Fruit fly (Drosophila melanogaster) whole organism, wandering third instar larva: Measurements from ENCODE around the gene Rab9Fa.

Experiments
- Abd-B ChIP-seq: fragments of >200 bp; optimal IDR thresholded peaks from 2 replicates; lab custom pipeline; 2017; ENCODE audit warnings: missing biosample characterization, missing genetic modification characterization
- CG32264 ChIP-seq: fragments of 200-800 bp; sonication (Bioruptor generic); optimal IDR thresholded peaks from 2 replicates; lab custom pipeline; 2016; ENCODE audit warnings: missing biosample characterization, missing genetic modification characterization
- CG9705 ChIP-seq: fragments of 200-800 bp; sonication (Bioruptor generic); optimal IDR thresholded peaks from 2 replicates; lab custom pipeline; 2018; ENCODE audit warnings: missing biosample characterization, mild to moderate bottlenecking, missing genetic modification characterization
- CrebA ChIP-seq: fragments of 200-800 bp; sonication (Bioruptor generic); optimal IDR thresholded peaks from 2 replicates; lab custom pipeline; 2016; ENCODE audit warnings: missing biosample characterization, mild to moderate bottlenecking, missing genetic modification characterization, borderline replicate concordance
- Dfd ChIP-seq: fragments of >200 bp; optimal IDR thresholded peaks from 2 replicates; lab custom pipeline; 2017; ENCODE audit warnings: missing biosample characterization, missing genetic modification characterization
- Dif ChIP-seq: fragments of 200-275, 200-300 bp; sonication (Bioruptor generic); optimal IDR thresholded peaks from 2 replicates; lab custom pipeline; 2018; ENCODE audit warnings: missing biosample characterization, missing genetic modification characterization; ENCODE audit not compliant: partially characterized antibody
- GATAd ChIP-seq: sonication (Bioruptor generic); optimal IDR thresholded peaks from 2 replicates; lab custom pipeline; 2016; ENCODE audit warnings: missing biosample characterization, missing genetic modification characterization
- HLH106 ChIP-seq: fragments of 200-800 bp; optimal IDR thresholded peaks from 3 replicates; lab custom pipeline; 2019; ENCODE audit warnings: missing biosample characterization, mild to moderate bottlenecking, missing genetic modification characterization, moderate library complexity
- Hr83 ChIP-seq: fragments of 200-300 bp; sonication (Bioruptor generic); optimal IDR thresholded peaks from 2 replicates; lab custom pipeline; 2016; ENCODE audit warnings: missing biosample characterization, mild to moderate bottlenecking, missing genetic modification characterization, moderate library complexity; ENCODE audit not compliant: poor library complexity, severe bottlenecking
- Jra ChIP-seq: sonication (Bioruptor generic); optimal IDR thresholded peaks from 2 replicates; lab custom pipeline; 2016; ENCODE audit warnings: missing biosample characterization, missing genetic modification characterization
- Mio ChIP-seq: sonication (Bioruptor generic); optimal IDR thresholded peaks from 2 replicates; lab custom pipeline; 2016; ENCODE audit warnings: missing biosample characterization, missing genetic modification characterization
- N ChIP-seq: fragments of >200 bp; optimal IDR thresholded peaks from 2 replicates; lab custom pipeline; 2018; ENCODE audit warnings: missing biosample characterization, missing external identifiers, missing genetic modification characterization
- Sp1 ChIP-seq: fragments of 200-800 bp; sonication (Bioruptor generic); optimal IDR thresholded peaks from 3 replicates; lab custom pipeline; 2019; ENCODE audit warnings: missing biosample characterization, mild to moderate bottlenecking, missing genetic modification characterization, moderate library complexity
- Vsx2 ChIP-seq: fragments of 200-300, 225-300 bp; sonication (Bioruptor generic); optimal IDR thresholded peaks from 2 replicates; lab custom pipeline; 2018; ENCODE audit warnings: missing biosample characterization, missing genetic modification characterization; ENCODE audit not compliant: partially characterized antibody
- br ChIP-seq: fragments of 200-800 bp; sonication (Bioruptor generic); optimal IDR thresholded peaks from 2 replicates; lab custom pipeline; 2016; ENCODE audit warnings: missing biosample characterization, missing genetic modification characterization
- dmrt93B ChIP-seq: fragments of 200-800 bp; sonication (Bioruptor generic); optimal IDR thresholded peaks from 2 replicates; lab custom pipeline; 2018; ENCODE audit warnings: missing biosample characterization, mild to moderate bottlenecking, missing genetic modification characterization
- dsf ChIP-seq: sonication (Bioruptor generic); optimal IDR thresholded peaks from 2 replicates; lab custom pipeline; 2016; ENCODE audit warnings: missing biosample characterization, missing genetic modification characterization, borderline replicate concordance
- ey ChIP-seq: fragments of 200-800 bp; sonication (Bioruptor generic); optimal IDR thresholded peaks from 2 replicates; lab custom pipeline; 2016; ENCODE audit warnings: missing biosample characterization, missing genetic modification characterization
- foxo ChIP-seq, 2 experiments: fragments of 200-800 bp; sonication (Bioruptor generic); optimal IDR thresholded peaks; 2 replicates in 1 of 2; 3 replicates in 1 of 2; lab custom pipeline; 2016 to 2017; ENCODE audit warnings: missing biosample characterization in 2 of 2, missing genetic modification characterization in 2 of 2
- h ChIP-seq: fragments of 200-800 bp; sonication (Bioruptor generic); optimal IDR thresholded peaks from 3 replicates; lab custom pipeline; 2016; ENCODE audit warnings: missing biosample characterization, mild to moderate bottlenecking, missing genetic modification characterization
- jim ChIP-seq: fragments of 175-275, 200-325 bp; sonication (Bioruptor generic); optimal IDR thresholded peaks from 2 replicates; lab custom pipeline; 2016; ENCODE audit warnings: missing biosample characterization, mild to moderate bottlenecking, missing genetic modification characterization
- pan ChIP-seq: fragments of >200 bp; optimal IDR thresholded peaks from 2 replicates; lab custom pipeline; 2017
- psq ChIP-seq: fragments of 200-800 bp; sonication (Bioruptor generic); optimal IDR thresholded peaks from 3 replicates; lab custom pipeline; 2017; ENCODE audit warnings: missing biosample characterization, mild to moderate bottlenecking, missing genetic modification characterization, moderate library complexity
- rgr ChIP-seq: fragments of 200-800 bp; sonication (Bioruptor generic); optimal IDR thresholded peaks from 3 replicates; lab custom pipeline; 2016; ENCODE audit warnings: missing biosample characterization, mild to moderate bottlenecking, missing genetic modification characterization
- sage ChIP-seq: fragments of 200-800 bp; sonication (Bioruptor generic); optimal IDR thresholded peaks from 2 replicates; lab custom pipeline; 2016; ENCODE audit warnings: missing biosample characterization, mild to moderate bottlenecking, missing genetic modification characterization
- sv ChIP-seq: fragments of 200-800 bp; sonication (Bioruptor generic); optimal IDR thresholded peaks from 3 replicates; lab custom pipeline; 2016; ENCODE audit warnings: missing biosample characterization, missing genetic modification characterization
- usp ChIP-seq: fragments of >200 bp; optimal IDR thresholded peaks from 2 replicates; lab custom pipeline; 2017; ENCODE audit warnings: missing biosample characterization, missing genetic modification characterization
- woc ChIP-seq: sonication (Bioruptor generic); optimal IDR thresholded peaks from 2 replicates; lab custom pipeline; 2016; ENCODE audit warnings: missing biosample characterization, mild to moderate bottlenecking, missing genetic modification characterization

Gene Rab9Fa

dm6 chrX:10926245-10926644 lies 24.6 kb downstream of the Rab9Fa start:
- TF ChIP-seq Abd-B (GFP tag; lab: Kevin White, UChicago) = no peak
- TF ChIP-seq pan = no peak
- no peak for TF ChIP-seq dmrt93B (GFP tag; lab: Kevin White, UChicago)
- no peak for TF ChIP-seq CG32264 (GFP tag; lab: Kevin White, UChicago)
- no peak for TF ChIP-seq sage (GFP tag; lab: Kevin White, UChicago)
- no peak for TF ChIP-seq GATAd
- no peak for TF ChIP-seq sv (GFP tag; lab: Kevin White, UChicago)
- TF ChIP-seq dsf = no peak
- TF ChIP-seq Dif (GFP tag; lab: Kevin White, UChicago) = no peak
- TF ChIP-seq CG9705 (GFP tag; lab: Kevin White, UChicago) = no peak
- no peak for TF ChIP-seq h (GFP tag; lab: Kevin White, UChicago)
- no peak for TF ChIP-seq N
- no peak for TF ChIP-seq Dfd (GFP tag; lab: Kevin White, UChicago)
- TF ChIP-seq CrebA (GFP tag; lab: Kevin White, UChicago) = no peak
- no peak for TF ChIP-seq ey
- TF ChIP-seq foxo (GFP tag; optimal IDR thresholded peaks at IDR 0.05; lab: Kevin White, UChicago) = no peak
- TF ChIP-seq, all 38 proteins: peak for 0

dm6 chrX:10923711-10924281 lies 27.0 kb downstream of the Rab9Fa start, which contains the start of gene v:
TSS of gene v (plus strand) at chrX:10923972.
- TF ChIP-seq CrebA (GFP tag; lab: Kevin White, UChicago) = no peak
- TF ChIP-seq usp = peak; percentile 56
- TF ChIP-seq dmrt93B (GFP tag; lab: Kevin White, UChicago) = no peak
- TF ChIP-seq Jra (GFP tag; lab: Kevin White, UChicago) = no peak
- no peak for TF ChIP-seq N
- TF ChIP-seq sv (GFP tag; lab: Kevin White, UChicago) = no peak
- no peak for TF ChIP-seq GATAd
- no peak for TF ChIP-seq HLH106 (tag; lab: Kevin White, UChicago)

dm6 chrX:10922178-10922577 lies 28.7 kb downstream of the Rab9Fa start:
- TF ChIP-seq h (GFP tag; lab: Kevin White, UChicago) (no peak), Mio (GFP tag; lab: Kevin White, UChicago) (no peak), sage (GFP tag; lab: Kevin White, UChicago) (no peak), Jra (GFP tag; lab: Kevin White, UChicago) (no peak), Abd-B (GFP tag; lab: Kevin White, UChicago) (no peak), Vsx2 (no peak), psq (GFP tag; lab: Kevin White, UChicago) (no peak), Sp1 (GFP tag; lab: Kevin White, UChicago) (no peak), Dfd (GFP tag; lab: Kevin White, UChicago) (no peak), jim (no peak)

dm6 chrX:10921665-10922064 lies 29.2 kb downstream of the Rab9Fa start:
- TF ChIP-seq jim (no peak), CrebA (GFP tag; lab: Kevin White, UChicago) (no peak), woc (GFP tag; lab: Kevin White, UChicago) (no peak), br (GFP tag; lab: Kevin White, UChicago) (no peak)

- TF ChIP-seq jim = no peak
- no peak for TF ChIP-seq Hr83 (GFP tag; lab: Kevin White, UChicago)
- no peak for TF ChIP-seq ey
- TF ChIP-seq GATAd = no peak
- no peak for TF ChIP-seq Jra (GFP tag; lab: Kevin White, UChicago)
- TF ChIP-seq Dfd (GFP tag; lab: Kevin White, UChicago) = peak; percentile 61
These were observed 38.2 kb downstream of the Rab9Fa start for dm6 chrX:10912585-10912984.

dm6 chrX:10906222-10906866 lies 44.5 kb downstream of the Rab9Fa start:
- TF ChIP-seq Dfd (GFP tag; lab: Kevin White, UChicago) (peak; percentile 36), Mio (GFP tag; lab: Kevin White, UChicago) (no peak), br (GFP tag; lab: Kevin White, UChicago) (no peak), woc (GFP tag; lab: Kevin White, UChicago) (no peak), rgr (no peak), sage (GFP tag; lab: Kevin White, UChicago) (no peak)
